Worm (Caenorhabditis elegans) whole organism, mixed stage, embryonic: ENCODE measurements around the gene K12H6.5.

Source experiments
- M03D4.4 ChIP-seq: sonication (generic microtip); optimal IDR thresholded peaks from 2 replicates; lab custom pipeline; 2017; ENCODE audit warnings: mild to moderate bottlenecking, missing genetic modification characterization, missing compliant biosample characterization
- bed-3 ChIP-seq: fragments of 200-800 bp; sonication (Bioruptor generic); optimal IDR thresholded peaks from 3 replicates; lab custom pipeline; 2018; ENCODE audit warnings: mild to moderate bottlenecking, missing genetic modification characterization, moderate library complexity, missing compliant biosample characterization
- ceh-39 ChIP-seq: fragments of 150-350 bp; optimal IDR thresholded peaks from 2 replicates; lab custom pipeline; 2014; ENCODE audit warnings: missing biosample characterization, missing genetic modification characterization
- ceh-43 ChIP-seq: fragments of 200-800 bp; sonication (Bioruptor generic); optimal IDR thresholded peaks from 2 replicates; lab custom pipeline; 2018; ENCODE audit warnings: mild to moderate bottlenecking, missing genetic modification characterization, moderate library complexity, missing compliant biosample characterization
- ceh-83 ChIP-seq: fragments of 200-800 bp; sonication (Bioruptor generic); optimal IDR thresholded peaks from 2 replicates; lab custom pipeline; 2018; ENCODE audit warnings: mild to moderate bottlenecking, missing genetic modification characterization, missing compliant biosample characterization
- ces-1 ChIP-seq: fragments of 150-350 bp; optimal IDR thresholded peaks from 2 replicates; lab custom pipeline; 2014; ENCODE audit warnings: missing biosample characterization, missing genetic modification reagents, missing genetic modification characterization
- cnd-1 ChIP-seq: fragments of 200-800 bp; sonication (Bioruptor generic); optimal IDR thresholded peaks from 2 replicates; lab custom pipeline; 2018; ENCODE audit warnings: mild to moderate bottlenecking, missing genetic modification characterization, missing compliant biosample characterization
- drap-1 ChIP-seq: fragments of 200-800 bp; sonication (Bioruptor generic); optimal IDR thresholded peaks from 3 replicates; lab custom pipeline; 2018; ENCODE audit warnings: mild to moderate bottlenecking, missing genetic modification characterization, missing compliant biosample characterization
- elt-1 ChIP-seq: sonication (generic microtip); optimal IDR thresholded peaks from 2 replicates; lab custom pipeline; 2017; ENCODE audit warnings: missing genetic modification characterization, mild to moderate bottlenecking, missing compliant biosample characterization, antibody characterized with exemption, moderate library complexity, borderline replicate concordance; ENCODE audit not compliant: insufficient read depth
- elt-3 ChIP-seq: fragments of 150-350 bp; optimal IDR thresholded peaks from 2 replicates; lab custom pipeline; 2014; ENCODE audit warnings: missing biosample characterization, missing genetic modification characterization
- flh-1 ChIP-seq: fragments of 200-800 bp; sonication (Bioruptor generic); optimal IDR thresholded peaks from 2 replicates; lab custom pipeline; 2018; ENCODE audit warnings: mild to moderate bottlenecking, missing genetic modification characterization, moderate library complexity, missing compliant biosample characterization
- ham-2 ChIP-seq: fragments of 200-800 bp; sonication (Bioruptor generic); optimal IDR thresholded peaks from 2 replicates; lab custom pipeline; 2018; ENCODE audit warnings: mild to moderate bottlenecking, missing genetic modification characterization, missing compliant biosample characterization
- hlh-1 ChIP-seq: fragments of 150-350 bp; optimal IDR thresholded peaks from 2 replicates; lab custom pipeline; 2014; ENCODE audit warnings: missing biosample characterization, missing genetic modification reagents, missing genetic modification characterization
- lin-13 ChIP-seq: fragments of 150-350 bp; optimal IDR thresholded peaks from 2 replicates; lab custom pipeline; 2014; ENCODE audit warnings: missing biosample characterization, missing genetic modification characterization
- lin-32 ChIP-seq: fragments of 200-800 bp; sonication (Bioruptor generic); optimal IDR thresholded peaks from 2 replicates; lab custom pipeline; 2018; ENCODE audit warnings: mild to moderate bottlenecking, missing genetic modification characterization, missing compliant biosample characterization
- lsy-2 ChIP-seq: fragments of 150-350 bp; optimal IDR thresholded peaks from 2 replicates; lab custom pipeline; 2014; ENCODE audit warnings: missing biosample characterization, missing genetic modification characterization
- mab-5 ChIP-seq: fragments of 150-350 bp; optimal IDR thresholded peaks from 2 replicates; lab custom pipeline; 2014; ENCODE audit warnings: missing biosample characterization, missing genetic modification characterization
- mep-1 ChIP-seq: fragments of 150-350 bp; optimal IDR thresholded peaks from 2 replicates; lab custom pipeline; 2017; ENCODE audit warnings: missing biosample characterization, missing genetic modification reagents, missing genetic modification characterization, inconsistent platforms
- mls-2 ChIP-seq: sonication (generic microtip); optimal IDR thresholded peaks from 2 replicates; lab custom pipeline; 2016; ENCODE audit warnings: mild to moderate bottlenecking, missing genetic modification characterization, moderate library complexity, missing compliant biosample characterization
- nhr-2 ChIP-seq: fragments of 150-350 bp; optimal IDR thresholded peaks from 2 replicates; lab custom pipeline; 2014; ENCODE audit warnings: missing biosample characterization, missing genetic modification characterization
- nhr-28 ChIP-seq: fragments of 150-350 bp; optimal IDR thresholded peaks from 2 replicates; lab custom pipeline; 2014; ENCODE audit warnings: missing biosample characterization, missing genetic modification characterization
- nhr-76 ChIP-seq: sonication (generic microtip); optimal IDR thresholded peaks from 2 replicates; lab custom pipeline; 2017; ENCODE audit warnings: missing biosample characterization, missing genetic modification characterization
- pha-4 ChIP-seq: fragments of 150-350 bp; optimal IDR thresholded peaks from 2 replicates; lab custom pipeline; 2018; ENCODE audit warnings: missing biosample characterization, missing genetic modification reagents, missing genetic modification characterization
- sem-2 ChIP-seq: fragments of 200-800 bp; sonication (Bioruptor generic); optimal IDR thresholded peaks from 2 replicates; lab custom pipeline; 2018; ENCODE audit warnings: mild to moderate bottlenecking, missing genetic modification characterization, missing compliant biosample characterization
- snpc-4 ChIP-seq: fragments of 150-350 bp; optimal IDR thresholded peaks from 2 replicates; lab custom pipeline; 2014; ENCODE audit warnings: missing biosample characterization, missing genetic modification characterization
- sptf-1 ChIP-seq: sonication (generic microtip); optimal IDR thresholded peaks from 2 replicates; lab custom pipeline; 2017; ENCODE audit warnings: mild to moderate bottlenecking, missing genetic modification characterization, moderate library complexity, missing compliant biosample characterization
- tbx-8 ChIP-seq: fragments of 200-800 bp; sonication (Bioruptor generic); optimal IDR thresholded peaks from 2 replicates; lab custom pipeline; 2018; ENCODE audit warnings: mild to moderate bottlenecking, missing genetic modification characterization, moderate library complexity, missing compliant biosample characterization
- unc-120 ChIP-seq: sonication (generic microtip); optimal IDR thresholded peaks from 2 replicates; lab custom pipeline; 2017; ENCODE audit warnings: missing genetic modification characterization, missing compliant biosample characterization; ENCODE audit not compliant: poor library complexity, severe bottlenecking
- unc-39 ChIP-seq: fragments of 150-350 bp; optimal IDR thresholded peaks from 2 replicates; lab custom pipeline; 2014; ENCODE audit warnings: missing biosample characterization, missing genetic modification characterization
- unc-62 ChIP-seq: fragments of 150-350 bp; optimal IDR thresholded peaks from 2 replicates; lab custom pipeline; 2014; ENCODE audit warnings: missing biosample characterization, missing genetic modification reagents, missing genetic modification characterization
- zip-8 ChIP-seq: fragments of 150-350 bp; optimal IDR thresholded peaks from 2 replicates; lab custom pipeline; 2014; ENCODE audit warnings: missing biosample characterization, missing genetic modification characterization
- ztf-11 ChIP-seq: fragments of 150-350 bp; optimal IDR thresholded peaks from 2 replicates; lab custom pipeline; 2014; ENCODE audit warnings: missing biosample characterization, missing genetic modification characterization

The K12H6.5 gene

DNA sequence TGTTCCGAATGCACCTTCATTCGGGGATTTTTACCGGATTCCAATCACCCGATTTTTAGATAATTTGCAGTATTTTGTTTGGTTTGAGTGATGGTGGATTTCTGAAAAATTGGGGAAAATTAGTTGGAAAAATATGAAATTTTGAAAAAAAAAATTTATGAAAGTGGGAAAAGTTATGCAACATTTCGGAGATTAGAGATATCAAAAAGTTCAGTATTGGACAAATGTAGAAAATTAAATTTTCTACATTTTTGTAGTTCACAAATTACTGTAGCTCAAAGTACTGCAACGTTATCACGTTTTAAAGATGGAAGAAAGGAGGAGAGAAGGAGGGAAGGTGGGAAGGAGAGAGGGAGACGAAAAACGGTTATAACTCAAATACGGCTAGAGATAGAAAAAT is 26.5 kb upstream of the K12H6.5 start, which contains the start of gene ptc-3:
ptc-3 (minus strand) TSS at position 101 of the 400 bp plus-strand sequence.
- no peak for TF ChIP-seq snpc-4
- TF ChIP-seq bed-3 = no peak
- no peak for TF ChIP-seq sem-2
- TF ChIP-seq lsy-2 (tag; lab: Kevin White, UChicago) = no peak
- no peak for TF ChIP-seq ham-2 (GFP tag; lab: Kevin White, UChicago)
- no peak for TF ChIP-seq zip-8 (tag; lab: Kevin White, UChicago)
- TF ChIP-seq mab-5 (tag; lab: Kevin White, UChicago) = no peak
- TF ChIP-seq elt-1 (tag; lab: Kevin White, UChicago) = no peak
- TF ChIP-seq ces-1 (GFP tag; lab: Kevin White, UChicago) = no peak
- no peak for TF ChIP-seq elt-3
- no peak for TF ChIP-seq ztf-11 (tag; lab: Kevin White, UChicago)
- TF ChIP-seq hlh-1 (tag; lab: Kevin White, UChicago) = no peak
- no peak for TF ChIP-seq lin-13 (tag; lab: Kevin White, UChicago)
- no peak for TF ChIP-seq lin-32 (GFP tag; lab: Kevin White, UChicago)
- no peak for TF ChIP-seq ceh-83 (GFP tag; lab: Kevin White, UChicago)

DNA sequence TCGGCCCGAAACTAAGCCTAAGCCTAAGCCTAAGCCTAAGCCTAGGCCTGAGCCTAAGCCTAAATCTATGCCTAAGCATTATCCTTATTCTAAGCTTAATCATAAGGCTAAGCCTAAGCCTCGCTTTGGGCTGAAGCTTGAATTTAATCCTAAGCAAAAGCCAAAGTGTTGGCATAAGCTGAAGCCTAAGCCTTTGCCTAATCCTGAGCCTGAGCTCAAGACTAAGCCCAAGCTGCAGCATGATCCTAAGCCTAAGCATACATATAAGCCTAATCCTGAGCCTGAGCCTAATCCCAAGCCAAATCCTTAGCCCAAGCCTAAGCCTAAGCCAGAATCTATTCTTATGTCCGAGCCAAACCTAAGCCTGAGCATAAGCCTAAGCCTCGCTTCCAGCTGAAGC is 20.6 kb upstream of the K12H6.5 start:
- TF ChIP-seq nhr-2 (tag; lab: Kevin White, UChicago) = no peak
- TF ChIP-seq, all 35 proteins: peak for 0

DNA sequence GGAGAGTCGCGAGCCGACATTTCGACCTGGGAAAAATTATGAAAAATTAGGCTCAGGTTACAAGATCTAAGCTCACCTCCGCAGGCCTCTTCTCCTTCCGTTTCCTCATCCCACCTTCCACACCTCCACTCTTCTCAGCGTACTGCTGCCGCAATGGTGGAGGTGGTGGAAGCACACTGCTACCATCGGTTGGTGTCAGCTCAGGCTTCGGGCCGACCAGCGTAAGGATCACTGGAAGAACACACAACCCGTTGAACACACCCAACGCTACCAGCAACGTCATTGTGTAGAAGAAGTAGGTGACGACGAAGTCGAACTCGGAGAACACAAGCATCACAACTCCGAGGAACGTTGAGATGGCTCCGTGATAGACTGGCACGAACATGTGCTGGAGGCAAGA is 19.7 kb upstream of the K12H6.5 start:
- no peak for TF ChIP-seq lin-32 (GFP tag; lab: Kevin White, UChicago)
- TF ChIP-seq mab-5 (tag; lab: Kevin White, UChicago) = no peak
- no peak for TF ChIP-seq pha-4 (tag; lab: Kevin White, UChicago)
- TF ChIP-seq unc-39 = no peak
- TF ChIP-seq elt-3 = no peak
- no peak for TF ChIP-seq hlh-1 (tag; lab: Kevin White, UChicago)
- TF ChIP-seq snpc-4 = no peak

DNA sequence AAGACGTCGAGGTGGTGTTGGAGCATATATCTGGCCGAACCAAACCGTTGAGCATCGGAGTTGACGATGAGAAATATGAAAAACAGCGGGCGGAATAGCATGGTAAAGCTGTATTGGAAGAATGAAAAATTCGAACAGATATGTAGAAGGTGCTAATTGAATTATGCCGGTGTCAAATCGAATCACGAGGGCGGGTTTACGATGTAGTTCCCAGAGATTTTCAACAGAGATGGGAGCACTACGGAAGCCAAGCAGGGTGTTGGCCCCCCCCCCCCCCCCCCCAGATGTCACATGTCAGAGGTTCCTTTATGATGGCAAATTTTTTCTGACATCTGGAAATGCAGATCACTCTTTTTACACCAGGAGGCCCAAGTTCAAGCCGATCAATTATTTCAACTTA is 17.1 kb upstream of the K12H6.5 start, which contains the start of gene Y110A2AL.7:
Y110A2AL.7 (minus strand) TSS at position 101 of the 400 bp plus-strand sequence.
- TF ChIP-seq mep-1 (tag; lab: Kevin White, UChicago) = no peak
- no peak for TF ChIP-seq elt-1 (tag; lab: Kevin White, UChicago)
- no peak for TF ChIP-seq nhr-2 (tag; lab: Kevin White, UChicago)
- no peak for TF ChIP-seq drap-1 (GFP tag; lab: Kevin White, UChicago)
- no peak for TF ChIP-seq pha-4 (tag; lab: Kevin White, UChicago)
- no peak for TF ChIP-seq ces-1 (GFP tag; lab: Kevin White, UChicago)
- TF ChIP-seq ceh-43 (GFP tag; lab: Kevin White, UChicago) = no peak
- TF ChIP-seq lsy-2 (tag; lab: Kevin White, UChicago) = no peak
- TF ChIP-seq mls-2 = no peak
- no peak for TF ChIP-seq ceh-39 (tag; lab: Kevin White, UChicago)
- no peak for TF ChIP-seq unc-120 (tag; lab: Kevin White, UChicago)
- TF ChIP-seq, all 35 proteins: peak for 0

DNA sequence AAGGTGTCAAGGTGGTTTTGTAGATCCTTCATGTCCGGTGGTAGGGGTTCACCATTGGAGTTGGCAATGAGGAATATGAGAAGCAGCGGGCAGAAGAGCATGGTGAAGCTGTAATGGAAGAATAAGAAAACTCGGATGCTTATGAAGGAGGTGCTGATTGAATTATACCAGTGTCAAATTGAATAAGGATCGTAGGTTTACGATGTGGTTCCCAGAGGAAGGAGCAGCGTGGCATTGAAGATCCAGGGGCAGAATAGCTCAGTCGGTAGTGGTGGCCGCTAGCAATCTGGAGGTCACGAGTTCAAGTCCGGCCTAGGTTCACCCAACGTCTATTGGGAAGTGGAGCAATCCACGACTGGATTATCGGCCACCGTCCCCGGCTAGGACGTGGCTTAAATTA is 15.6 kb upstream of the K12H6.5 start, which contains the start of gene Y110A2AL.6:
Y110A2AL.6 (minus strand) TSS at position 101 of the 400 bp plus-strand sequence.
- TF ChIP-seq zip-8 (tag; lab: Kevin White, UChicago) (no peak), nhr-76 (no peak), flh-1 (GFP tag; lab: Kevin White, UChicago) (no peak)
- TF ChIP-seq, all 35 proteins: peak for 0

- TF ChIP-seq elt-1 (tag; lab: Kevin White, UChicago) = peak; percentile 12
These were observed 13.0 kb upstream of the K12H6.5 start, which contains the start of gene Y110A2AL.4 for ce11 chrII:2839004-2839403. Gene Y110A2AL.4, plus strand, starts transcription at chrII:2839304.

DNA sequence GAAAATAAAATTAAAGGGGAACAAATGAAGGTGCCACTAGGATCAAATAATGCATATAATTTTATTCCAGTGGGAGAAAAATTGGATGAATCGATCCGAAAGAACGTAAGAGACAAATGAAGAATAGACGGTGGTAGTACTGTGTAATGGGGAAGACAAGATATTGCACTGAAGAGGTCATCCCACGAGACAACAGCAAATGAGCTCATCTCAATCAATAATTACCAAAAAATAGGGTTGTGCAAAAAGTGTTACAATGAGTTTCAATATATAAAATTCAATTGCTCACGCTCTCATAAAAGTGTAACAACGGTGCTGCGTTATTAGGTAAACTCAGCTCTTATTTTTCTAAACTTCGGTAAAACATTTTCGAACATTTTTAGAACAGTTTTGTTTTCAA is 10.9 kb upstream of the K12H6.5 start, which contains the start of gene K12H6.7:
K12H6.7 (minus strand) TSS at position 101 of the 400 bp plus-strand sequence.
- TF ChIP-seq sem-2 (no peak), ztf-11 (tag; lab: Kevin White, UChicago) (no peak), drap-1 (GFP tag; lab: Kevin White, UChicago) (no peak), snpc-4 (no peak), tbx-8 (GFP tag; lab: Kevin White, UChicago) (no peak), nhr-2 (tag; lab: Kevin White, UChicago) (no peak), mab-5 (tag; lab: Kevin White, UChicago) (no peak), mls-2 (no peak), lsy-2 (tag; lab: Kevin White, UChicago) (no peak), unc-62 (GFP tag; lab: Kevin White, UChicago) (no peak), lin-32 (GFP tag; lab: Kevin White, UChicago) (no peak), sptf-1 (no peak), cnd-1 (tag; lab: Kevin White, UChicago) (no peak), elt-3 (no peak), zip-8 (tag; lab: Kevin White, UChicago) (no peak), M03D4.4 (tag; lab: Kevin White, UChicago) (no peak), flh-1 (GFP tag; lab: Kevin White, UChicago) (no peak), pha-4 (tag; lab: Kevin White, UChicago) (no peak), nhr-28 (tag; lab: Kevin White, UChicago) (no peak), unc-39 (no peak)
